Fruit fly (Drosophila melanogaster) whole organism, wandering third instar larva: Measurements from ENCODE around the gene Ubr1.

Source experiments
- Abd-B ChIP-seq: fragments of >200 bp; optimal IDR thresholded peaks from 2 replicates; lab custom pipeline; 2017; ENCODE audit warnings: missing biosample characterization, missing genetic modification characterization
- Myc ChIP-seq: fragments of >200 bp; optimal IDR thresholded peaks from 2 replicates; lab custom pipeline; 2017
- Sp1 ChIP-seq: fragments of 200-800 bp; sonication (Bioruptor generic); optimal IDR thresholded peaks from 3 replicates; lab custom pipeline; 2019; ENCODE audit warnings: missing biosample characterization, mild to moderate bottlenecking, missing genetic modification characterization, moderate library complexity
- br ChIP-seq: fragments of 200-800 bp; sonication (Bioruptor generic); optimal IDR thresholded peaks from 2 replicates; lab custom pipeline; 2016; ENCODE audit warnings: missing biosample characterization, missing genetic modification characterization
- h ChIP-seq: fragments of 200-800 bp; sonication (Bioruptor generic); optimal IDR thresholded peaks from 3 replicates; lab custom pipeline; 2016; ENCODE audit warnings: missing biosample characterization, mild to moderate bottlenecking, missing genetic modification characterization
- rgr ChIP-seq: fragments of 200-800 bp; sonication (Bioruptor generic); optimal IDR thresholded peaks from 3 replicates; lab custom pipeline; 2016; ENCODE audit warnings: missing biosample characterization, mild to moderate bottlenecking, missing genetic modification characterization
- tai ChIP-seq: sonication (Bioruptor generic); optimal IDR thresholded peaks from 2 replicates; lab custom pipeline; 2016; ENCODE audit warnings: missing biosample characterization, missing genetic modification characterization

DNA sequence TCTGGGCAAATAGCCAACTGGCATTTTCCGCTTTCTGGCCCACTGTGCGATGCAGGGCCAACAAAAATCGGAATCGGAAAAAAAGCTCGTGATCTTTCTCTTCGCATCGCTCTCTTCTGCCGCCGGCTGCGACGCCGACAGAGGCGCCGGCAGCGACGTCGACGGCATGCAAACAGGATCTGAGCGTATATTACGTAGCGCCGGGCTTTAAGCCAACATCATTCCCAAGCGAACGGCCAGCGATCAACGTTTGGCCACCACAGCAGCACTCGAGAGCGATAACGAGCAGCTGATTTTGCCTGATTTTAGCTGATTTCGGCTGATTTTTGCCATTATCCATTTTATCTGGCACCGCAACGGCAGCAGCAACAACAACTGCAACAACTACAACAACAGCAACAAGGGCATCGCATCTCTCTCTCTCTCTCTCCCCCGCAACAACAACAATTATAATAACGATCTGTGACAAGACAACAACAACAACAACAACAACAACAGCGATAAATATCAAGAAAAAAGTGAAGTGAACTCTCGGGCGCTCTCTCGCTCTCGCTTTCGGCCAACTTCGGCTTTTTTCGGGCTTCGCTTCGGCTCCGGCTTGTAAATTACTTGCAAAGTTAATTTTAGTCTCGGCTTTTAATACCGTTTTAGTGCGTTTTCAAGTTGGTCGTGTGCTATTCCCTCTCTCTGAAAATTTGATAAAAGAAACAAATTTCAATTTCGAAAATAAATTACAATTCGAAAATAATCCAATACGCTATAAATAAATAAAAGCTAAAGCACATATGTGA is 55.3 kb downstream of the Ubr1 start, which contains the start of gene CG4928:
- TF ChIP-seq Abd-B (GFP tag; lab: Kevin White, UChicago) = no peak
- TF ChIP-seq Myc (lab: Kevin White, UChicago) = no peak
- TF ChIP-seq br = no peak
- no peak for TF ChIP-seq Sp1 (GFP tag; lab: Kevin White, UChicago)
- no peak for TF ChIP-seq rgr (GFP tag; lab: Kevin White, UChicago)
- TF ChIP-seq h (GFP tag; lab: Kevin White, UChicago) = no peak
- TF ChIP-seq tai = no peak
